Fruit fly (Drosophila melanogaster) whole organism, embryonic: ENCODE data around the gene Osi18.

ENCODE experiments used
- CG14667 ChIP-seq: fragments of 200-800 bp; sonication (Bioruptor generic); IDR thresholded peaks from 2 replicates; pipeline ENCODE4 v1.3.6; 2022; ENCODE audit warnings: missing biosample characterization, missing genetic modification characterization
- CG31441 ChIP-seq: fragments of 200-800 bp; sonication (Bioruptor generic); IDR thresholded peaks from 2 replicates; pipeline ENCODE4 v1.3.6; 2022; ENCODE audit warnings: missing biosample characterization, missing genetic modification characterization
- cas ChIP-seq: fragments of 200-800 bp; sonication (Bioruptor generic); IDR thresholded peaks from 2 replicates; pipeline ENCODE4 v1.3.6; 2022; ENCODE audit warnings: missing biosample characterization, missing genetic modification characterization
- so ChIP-seq: fragments of 200-800 bp; sonication (Bioruptor generic); IDR thresholded peaks from 3 replicates; pipeline ENCODE4 v1.3.6; 2022; ENCODE audit warnings: missing biosample characterization, missing genetic modification characterization

dm6 chr3R:6311641-6312259 is 18.3 kb upstream of the Osi18 start, which contains the start of gene Osi17:
- TF ChIP-seq CG31441 (GFP tag; lab: Robert Waterston, UW) (no peak), so (GFP tag; lab: Robert Waterston, UW) (no peak), cas (GFP tag; lab: Robert Waterston, UW) (no peak), CG14667 (GFP tag; lab: Robert Waterston, UW) (no peak)
